Worm (Caenorhabditis elegans) whole organism, L4 larva: Measurements from ENCODE around the gene R10E4.9.

Experiments used
- F10B5.3 ChIP-seq: sonication (generic microtip); optimal IDR thresholded peaks from 2 replicates; lab custom pipeline; 2016; ENCODE audit warnings: mild to moderate bottlenecking, missing genetic modification characterization, missing compliant biosample characterization
- R02D3.7 ChIP-seq: fragments of 150-350 bp; sonication (generic microtip); optimal IDR thresholded peaks from 3 replicates; lab custom pipeline; 2014; ENCODE audit warnings: missing biosample characterization, missing genetic modification characterization
- Y105C5A.15 ChIP-seq: fragments of 200-800 bp; sonication (Bioruptor generic); IDR thresholded peaks from 2 replicates; pipeline ENCODE4 v1.3.6; 2022; ENCODE audit warnings: missing genetic modification characterization, missing compliant biosample characterization
- Y48G9A.11 ChIP-seq: fragments of 200-800 bp; sonication (Bioruptor generic); IDR thresholded peaks from 2 replicates; pipeline ENCODE4 v1.3.6; 2022; ENCODE audit warnings: missing genetic modification reagents, missing genetic modification characterization, missing compliant biosample characterization
- Y5F2A.4 ChIP-seq: fragments of 200-800 bp; sonication (Bioruptor generic); optimal IDR thresholded peaks from 2 replicates; lab custom pipeline; 2018; ENCODE audit warnings: mild to moderate bottlenecking, missing genetic modification characterization, missing compliant biosample characterization
- Y75B8A.6 ChIP-seq: fragments of 200-800 bp; sonication (Bioruptor generic); IDR thresholded peaks from 2 replicates; pipeline ENCODE4 v1.3.6; 2022; ENCODE audit warnings: missing genetic modification reagents, missing genetic modification characterization, missing compliant biosample characterization
- ama-1 ChIP-seq: fragments of 150-350 bp; optimal IDR thresholded peaks from 2 replicates; lab custom pipeline; 2014; ENCODE audit warnings: inconsistent platforms, mixed read lengths
- arid-1 ChIP-seq: fragments of 200-800 bp; sonication (Bioruptor generic); conservative IDR thresholded peaks from 2 replicates; pipeline ENCODE4 v1.3.6; 2022; ENCODE audit warnings: missing genetic modification reagents, missing genetic modification characterization, missing compliant biosample characterization
- ceh-62 ChIP-seq: sonication (generic microtip); optimal IDR thresholded peaks from 2 replicates; lab custom pipeline; 2017; ENCODE audit warnings: missing biosample characterization, missing genetic modification characterization
- cey-2 ChIP-seq: sonication (generic microtip); optimal IDR thresholded peaks from 3 replicates; lab custom pipeline; 2017; ENCODE audit warnings: missing genetic modification characterization, mild to moderate bottlenecking, missing compliant biosample characterization, antibody characterized with exemption, borderline replicate concordance; ENCODE audit not compliant: insufficient read depth
- daf-16 ChIP-seq, 3 experiments: sonication (generic microtip); optimal IDR thresholded peaks; 2 replicates each; lab custom pipeline; 2016 to 2017; ENCODE audit warnings: missing genetic modification characterization in 3 of 3, missing genetic modification reagents in 3 of 3, mild to moderate bottlenecking in 2 of 3, missing compliant biosample characterization in 2 of 3, missing biosample characterization in 1 of 3, moderate library complexity in 1 of 3
- dmd-8 ChIP-seq: fragments of 200-800 bp; sonication (Bioruptor generic); IDR thresholded peaks from 2 replicates; pipeline ENCODE4 v1.3.6; 2022; ENCODE audit warnings: missing genetic modification characterization, missing compliant biosample characterization
- dmd-9 ChIP-seq: fragments of 200-800 bp; sonication (Bioruptor generic); IDR thresholded peaks from 2 replicates; pipeline ENCODE4 v1.3.6; 2022; ENCODE audit warnings: missing genetic modification reagents, missing genetic modification characterization, missing compliant biosample characterization
- duxl-1 ChIP-seq: sonication (generic microtip); optimal IDR thresholded peaks from 2 replicates; lab custom pipeline; 2016; ENCODE audit warnings: mild to moderate bottlenecking, missing genetic modification characterization, moderate library complexity, missing compliant biosample characterization; ENCODE audit not compliant: poor library complexity
- dve-1 ChIP-seq: sonication (generic microtip); optimal IDR thresholded peaks from 2 replicates; lab custom pipeline; 2017; ENCODE audit warnings: antibody characterized with exemption, mild to moderate bottlenecking, missing genetic modification characterization, missing compliant biosample characterization; ENCODE audit not compliant: insufficient read depth
- gei-8 ChIP-seq: fragments of 200-800 bp; sonication (Bioruptor generic); optimal IDR thresholded peaks from 2 replicates; lab custom pipeline; 2018; ENCODE audit warnings: mild to moderate bottlenecking, missing genetic modification characterization, missing compliant biosample characterization
- hlh-11 ChIP-seq: fragments of 200-800 bp; sonication (Bioruptor generic); optimal IDR thresholded peaks from 2 replicates; lab custom pipeline; 2018; ENCODE audit warnings: mild to moderate bottlenecking, missing genetic modification characterization, missing compliant biosample characterization
- lin-39 ChIP-seq: fragments of 150-350 bp; optimal IDR thresholded peaks from 2 replicates; lab custom pipeline; 2014; ENCODE audit warnings: missing biosample characterization, missing genetic modification reagents, missing genetic modification characterization
- lir-3 ChIP-seq: sonication (generic microtip); optimal IDR thresholded peaks from 2 replicates; lab custom pipeline; 2016; ENCODE audit warnings: mild to moderate bottlenecking, missing genetic modification characterization, missing compliant biosample characterization
- madf-9 ChIP-seq: fragments of 200-800 bp; sonication (Bioruptor generic); conservative IDR thresholded peaks from 2 replicates; pipeline ENCODE4 v1.3.6; 2022; ENCODE audit warnings: missing genetic modification reagents, missing genetic modification characterization, missing compliant biosample characterization
- mxl-2 ChIP-seq: fragments of 200-800 bp; sonication (Bioruptor generic); conservative IDR thresholded peaks from 2 replicates; pipeline ENCODE4 v1.3.6; 2022; ENCODE audit warnings: missing genetic modification reagents, missing genetic modification characterization, missing compliant biosample characterization
- mxl-3 ChIP-seq: fragments of 200-800 bp; sonication (Bioruptor generic); optimal IDR thresholded peaks from 2 replicates; lab custom pipeline; 2018; ENCODE audit warnings: mild to moderate bottlenecking, missing genetic modification characterization, missing compliant biosample characterization
- nhr-11 ChIP-seq: fragments of 150-350 bp; optimal IDR thresholded peaks from 2 replicates; lab custom pipeline; 2014; ENCODE audit warnings: missing biosample characterization, missing genetic modification characterization
- nhr-111 ChIP-seq: fragments of 200-800 bp; sonication (Bioruptor generic); optimal IDR thresholded peaks from 2 replicates; lab custom pipeline; 2018; ENCODE audit warnings: mild to moderate bottlenecking, missing genetic modification characterization, missing compliant biosample characterization
- nhr-25 ChIP-seq: sonication (generic microtip); optimal IDR thresholded peaks from 2 replicates; lab custom pipeline; 2017; ENCODE audit warnings: missing genetic modification characterization, mild to moderate bottlenecking, missing compliant biosample characterization, antibody characterized with exemption, moderate library complexity, borderline replicate concordance; ENCODE audit not compliant: insufficient read depth
- nhr-28 ChIP-seq: fragments of 150-350 bp; optimal IDR thresholded peaks from 2 replicates; lab custom pipeline; 2014; ENCODE audit warnings: missing biosample characterization, missing genetic modification characterization
- nhr-41 ChIP-seq: fragments of 200-800 bp; sonication (Bioruptor generic); IDR thresholded peaks from 2 replicates; pipeline ENCODE4 v1.3.6; 2022; ENCODE audit warnings: missing genetic modification reagents, missing genetic modification characterization, missing compliant biosample characterization
- nhr-42 ChIP-seq: fragments of 200-800 bp; sonication (Bioruptor generic); IDR thresholded peaks from 2 replicates; pipeline ENCODE4 v1.3.6; 2022; ENCODE audit warnings: missing genetic modification characterization, missing compliant biosample characterization
- nhr-48 ChIP-seq: sonication (generic microtip); optimal IDR thresholded peaks from 2 replicates; lab custom pipeline; 2016; ENCODE audit warnings: mild to moderate bottlenecking, missing genetic modification characterization, missing compliant biosample characterization
- nhr-6 ChIP-seq: fragments of 150-350 bp; optimal IDR thresholded peaks from 2 replicates; lab custom pipeline; 2014; ENCODE audit warnings: missing biosample characterization, missing genetic modification characterization
- nhr-76 ChIP-seq: fragments of 150-350 bp; optimal IDR thresholded peaks from 2 replicates; lab custom pipeline; 2014; ENCODE audit warnings: missing biosample characterization, missing genetic modification characterization
- nhr-77 ChIP-seq: fragments of 150-350 bp; optimal IDR thresholded peaks from 2 replicates; lab custom pipeline; 2014; ENCODE audit warnings: missing biosample characterization, missing genetic modification characterization
- pha-4 ChIP-seq, 2 experiments: fragments of 150-350 bp in 1 of 2; fragments of 200-800 bp in 1 of 2; sonication (Bioruptor generic) in 1 of 2; IDR thresholded peaks in 1 of 2; optimal IDR thresholded peaks in 1 of 2; 2 replicates each; pipeline versions ENCODE4 v1.3.6 to Lab custom; 2014 to 2022; ENCODE audit warnings: missing genetic modification characterization in 2 of 2, missing genetic modification reagents in 2 of 2, missing biosample characterization in 1 of 2, missing compliant biosample characterization in 1 of 2
- set-16 ChIP-seq: fragments of 200-800 bp; sonication (Bioruptor generic); IDR thresholded peaks from 2 replicates; pipeline ENCODE4 v1.3.6; 2022; ENCODE audit warnings: missing genetic modification reagents, missing genetic modification characterization, missing compliant biosample characterization
- skn-1 ChIP-seq: fragments of 150-350 bp; optimal IDR thresholded peaks from 2 replicates; lab custom pipeline; 2014; ENCODE audit warnings: missing biosample characterization, missing genetic modification characterization
- snpc-4 ChIP-seq: fragments of 150-350 bp; optimal IDR thresholded peaks from 2 replicates; lab custom pipeline; 2014; ENCODE audit warnings: missing biosample characterization, missing genetic modification characterization
- spr-3 ChIP-seq: fragments of 200-800 bp; sonication (Bioruptor generic); optimal IDR thresholded peaks from 2 replicates; lab custom pipeline; 2018; ENCODE audit warnings: mild to moderate bottlenecking, missing genetic modification characterization, missing compliant biosample characterization
- tag-97 ChIP-seq: fragments of 200-800 bp; sonication (Bioruptor generic); IDR thresholded peaks from 2 replicates; pipeline ENCODE4 v1.3.6; 2022; ENCODE audit warnings: missing genetic modification characterization, missing compliant biosample characterization
- unc-130 ChIP-seq: sonication (generic microtip); optimal IDR thresholded peaks from 2 replicates; lab custom pipeline; 2016; ENCODE audit warnings: missing genetic modification reagents, missing genetic modification characterization, missing compliant biosample characterization
- unc-39 ChIP-seq: sonication (generic microtip); optimal IDR thresholded peaks from 2 replicates; lab custom pipeline; 2017; ENCODE audit warnings: missing biosample characterization, missing genetic modification characterization
- unc-62 ChIP-seq, 3 experiments: fragments of 150-350 bp in 1 of 3; sonication (generic microtip); optimal IDR thresholded peaks in 2 of 3; peaks in 1 of 3; 1 replicate in 1 of 3; 2 replicates in 2 of 3; lab custom pipeline; 2014 to 2017; ENCODE audit warnings: missing biosample characterization in 3 of 3, missing genetic modification characterization in 3 of 3, missing genetic modification reagents in 3 of 3, missing genotype in 1 of 3
- vab-7 ChIP-seq: fragments of 200-800 bp; sonication (Bioruptor generic); IDR thresholded peaks from 2 replicates; pipeline ENCODE4 v1.3.6; 2022; ENCODE audit warnings: missing genetic modification reagents, missing genetic modification characterization, missing compliant biosample characterization
- zfp-3 ChIP-seq: fragments of 200-800 bp; sonication (Bioruptor generic); conservative IDR thresholded peaks from 2 replicates; pipeline ENCODE4 v1.3.6; 2022; ENCODE audit warnings: missing genetic modification reagents, missing genetic modification characterization, missing compliant biosample characterization
- ztf-11 ChIP-seq: fragments of 150-350 bp; optimal IDR thresholded peaks from 2 replicates; lab custom pipeline; 2014; ENCODE audit warnings: missing biosample characterization, missing genetic modification characterization
- ztf-7 ChIP-seq: fragments of 150-350 bp; optimal IDR thresholded peaks from 2 replicates; lab custom pipeline; 2014; ENCODE audit warnings: missing biosample characterization, missing genetic modification characterization

The R10E4.9 gene

ce11 chrIII:4283175-4283574 is 19.0 kb downstream of the R10E4.9 start:
- TF ChIP-seq hlh-11 (tag; lab: Kevin White, UChicago) (peak; percentile 21), nhr-11 (tag; lab: Kevin White, UChicago) (peak; percentile 81), dmd-9 (GFP tag; lab: Robert Waterston, UW) (no peak), ama-1 (lab: Kevin White, UChicago) (no peak), nhr-28 (tag; lab: Kevin White, UChicago) (peak; percentile 25), lin-39 (no peak), unc-62 (GFP tag; optimal IDR thresholded peaks at IDR 0.05 in 1 of 2; lab: Kevin White, UChicago) (peak in 1 of 2 experiments; percentile 97), unc-62 (tag; optimal IDR thresholded peaks at IDR 0.05; lab: Kevin White, UChicago) (no peak)

ce11 chrIII:4281955-4282618 is 20.1 kb downstream of the R10E4.9 start:
- TF ChIP-seq F10B5.3, result peak; percentile 91
- peak; percentile 91 for TF ChIP-seq zfp-3 (GFP tag; lab: Robert Waterston, UW)
- TF ChIP-seq nhr-25 (tag; lab: Kevin White, UChicago), result peak; percentile 83
- TF ChIP-seq spr-3, result peak; percentile 92
- TF ChIP-seq R02D3.7 (tag; lab: Kevin White, UChicago), result no peak
- 0 out of 2 replicates have a peak, but pooled peaks have one; percentile 10 for TF ChIP-seq tag-97 (GFP tag; lab: Robert Waterston, UW)
- TF ChIP-seq unc-130 (GFP tag; lab: Kevin White, UChicago), result peak; percentile 25
- TF ChIP-seq nhr-111 (GFP tag; lab: Kevin White, UChicago), result peak; percentile 40
- TF ChIP-seq ztf-7, result peak; percentile 69
- TF ChIP-seq dve-1, result peak; percentile 99
- TF ChIP-seq unc-62 (GFP tag; optimal IDR thresholded peaks at IDR 0.05 in 1 of 2; lab: Kevin White, UChicago), result peak in 1 of 2 experiments; percentile 100
- peak; percentile 72 for TF ChIP-seq unc-62 (tag; optimal IDR thresholded peaks at IDR 0.05; lab: Kevin White, UChicago)
- TF ChIP-seq mxl-2, result peak; percentile 83
- TF ChIP-seq nhr-76, result peak; percentile 58
- no peak for TF ChIP-seq Y48G9A.11
- peak; percentile 84 for TF ChIP-seq nhr-42 (GFP tag; lab: Robert Waterston, UW)
- peak; percentile 72 for TF ChIP-seq Y5F2A.4 (GFP tag; lab: Kevin White, UChicago)
- peak; percentile 98 for TF ChIP-seq pha-4 (GFP tag; IDR thresholded peaks at IDR 0.05; lab: Robert Waterston, UW)
- peak; percentile 40 for TF ChIP-seq pha-4 (tag; optimal IDR thresholded peaks at IDR 0.05; lab: Kevin White, UChicago)
- peak; percentile 82 for TF ChIP-seq cey-2
- peak; percentile 82 for TF ChIP-seq lir-3 (tag; lab: Kevin White, UChicago)
- TF ChIP-seq nhr-77 (tag; lab: Kevin White, UChicago), result peak; percentile 90
- peak; percentile 100 for TF ChIP-seq hlh-11 (tag; lab: Kevin White, UChicago)
- TF ChIP-seq Y75B8A.6 (GFP tag; lab: Robert Waterston, UW), result 0 out of 2 replicates have a peak, but pooled peaks have one; percentile 8
- TF ChIP-seq mxl-3 (GFP tag; lab: Kevin White, UChicago), result peak; percentile 99
- peak; percentile 81 for TF ChIP-seq duxl-1 (tag; lab: Kevin White, UChicago)
- TF ChIP-seq nhr-6, result peak; percentile 29
- no peak for TF ChIP-seq Y105C5A.15
- peak; percentile 99 for TF ChIP-seq nhr-48 (tag; lab: Kevin White, UChicago)
- peak; percentile 100 for TF ChIP-seq set-16
- TF ChIP-seq snpc-4 (tag; lab: Kevin White, UChicago), result peak; percentile 56
- TF ChIP-seq daf-16 (GFP tag; optimal IDR thresholded peaks at IDR 0.05; lab: Kevin White, UChicago), result peak; percentile 94 to 97
- peak; percentile 72 for TF ChIP-seq daf-16 (tag; optimal IDR thresholded peaks at IDR 0.05; lab: Kevin White, UChicago)
- TF ChIP-seq dmd-8 (GFP tag; lab: Robert Waterston, UW), result 0 out of 2 replicates have a peak, but pooled peaks have one; percentile 71
- peak; percentile 82 for TF ChIP-seq vab-7 (GFP tag; lab: Robert Waterston, UW)
- TF ChIP-seq nhr-41 (GFP tag; lab: Robert Waterston, UW), result peak; percentile 91
- TF ChIP-seq ceh-62, result no peak
- peak; percentile 75; the same call in 1 of the 2 replicates for TF ChIP-seq dmd-9 (GFP tag; lab: Robert Waterston, UW)
- no peak for TF ChIP-seq skn-1
- TF ChIP-seq ztf-11 (tag; lab: Kevin White, UChicago), result no peak
- peak; percentile 100 for TF ChIP-seq gei-8 (GFP tag; lab: Kevin White, UChicago)
- TF ChIP-seq unc-39, result no peak
- peak; percentile 87 for TF ChIP-seq arid-1
- TF ChIP-seq madf-9 (GFP tag; lab: Robert Waterston, UW), result peak; percentile 99
